Fruit fly (Drosophila melanogaster) whole organism, prepupa: ENCODE data around the gene CG7029.

Experiments
- CG11762 ChIP-seq: fragments of 200-800 bp; sonication (Bioruptor generic); optimal IDR thresholded peaks from 3 replicates; lab custom pipeline; 2016; ENCODE audit warnings: missing biosample characterization, missing genetic modification characterization; ENCODE audit not compliant: insufficient read depth
- CG3032 ChIP-seq: fragments of 200-800 bp; optimal IDR thresholded peaks from 2 replicates; lab custom pipeline; 2019; ENCODE audit warnings: missing biosample characterization, mild to moderate bottlenecking, missing genetic modification characterization, moderate library complexity
- CG31627 ChIP-seq: fragments of 200-800 bp; sonication (Bioruptor generic); optimal IDR thresholded peaks from 3 replicates; lab custom pipeline; 2016; ENCODE audit warnings: missing biosample characterization, missing genetic modification characterization
- CG32006 ChIP-seq: fragments of 200-800 bp; sonication (Bioruptor generic); optimal IDR thresholded peaks from 3 replicates; lab custom pipeline; 2017; ENCODE audit warnings: missing biosample characterization, mild to moderate bottlenecking, missing genetic modification characterization
- CG3919 ChIP-seq: fragments of 200-800 bp; sonication (Bioruptor generic); optimal IDR thresholded peaks from 3 replicates; lab custom pipeline; 2016; ENCODE audit warnings: missing biosample characterization, missing genetic modification characterization
- CG4318 ChIP-seq: fragments of 200-800 bp; sonication (Bioruptor generic); optimal IDR thresholded peaks from 3 replicates; lab custom pipeline; 2017; ENCODE audit warnings: missing biosample characterization, mild to moderate bottlenecking, missing genetic modification characterization
- CG6163 ChIP-seq: fragments of 200-800 bp; sonication (Bioruptor generic); IDR thresholded peaks from 3 replicates; pipeline ENCODE4 v1.3.6; 2022; ENCODE audit warnings: missing biosample characterization, missing genetic modification characterization
- CG6792 ChIP-seq: fragments of 200-800 bp; sonication (Bioruptor generic); optimal IDR thresholded peaks from 3 replicates; lab custom pipeline; 2016; ENCODE audit warnings: missing biosample characterization, missing genetic modification characterization
- CG6808 ChIP-seq: fragments of 200-800 bp; sonication (Bioruptor generic); optimal IDR thresholded peaks from 3 replicates; lab custom pipeline; 2017; ENCODE audit warnings: missing biosample characterization, missing genetic modification characterization, mild to moderate bottlenecking, moderate library complexity, missing genetic modification reagents
- CG6854 ChIP-seq: fragments of 200-800 bp; sonication (Bioruptor generic); optimal IDR thresholded peaks from 2 replicates; lab custom pipeline; 2017; ENCODE audit warnings: missing biosample characterization, mild to moderate bottlenecking, missing genetic modification characterization
- CG7368 ChIP-seq: fragments of 200-800 bp; sonication (Bioruptor generic); optimal IDR thresholded peaks from 3 replicates; lab custom pipeline; 2016; ENCODE audit warnings: missing biosample characterization, missing genetic modification characterization
- CG8319 ChIP-seq: fragments of 200-800 bp; sonication (Bioruptor generic); optimal IDR thresholded peaks from 3 replicates; lab custom pipeline; 2016; ENCODE audit warnings: missing biosample characterization, missing genetic modification characterization
- Eip75B ChIP-seq: fragments of 200-800 bp; sonication (Bioruptor generic); optimal IDR thresholded peaks from 3 replicates; lab custom pipeline; 2016; ENCODE audit warnings: missing biosample characterization, missing genetic modification characterization
- Eip78C ChIP-seq: fragments of 200-800 bp; sonication (Bioruptor generic); peaks from one replicate; lab custom pipeline; 2016; ENCODE audit warnings: missing biosample characterization, missing genetic modification characterization
- Ets21C ChIP-seq: fragments of 200-800 bp; sonication (Bioruptor generic); optimal IDR thresholded peaks from 3 replicates; lab custom pipeline; 2016; ENCODE audit warnings: missing biosample characterization, missing genetic modification characterization
- Hr4 ChIP-seq: fragments of 200-800 bp; sonication (Bioruptor generic); optimal IDR thresholded peaks from 3 replicates; lab custom pipeline; 2016; ENCODE audit warnings: missing biosample characterization, missing genetic modification characterization
- Lpt ChIP-seq: fragments of 200-800 bp; sonication (Bioruptor generic); optimal IDR thresholded peaks from 3 replicates; lab custom pipeline; 2016; ENCODE audit warnings: missing biosample characterization, missing genetic modification characterization
- Met ChIP-seq: fragments of 200-800 bp; sonication (Bioruptor generic); optimal IDR thresholded peaks from 3 replicates; lab custom pipeline; 2016; ENCODE audit warnings: missing biosample characterization, missing genetic modification characterization
- Smox ChIP-seq: fragments of 200-800 bp; sonication (Bioruptor generic); optimal IDR thresholded peaks from 3 replicates; lab custom pipeline; 2016; ENCODE audit warnings: missing biosample characterization, missing genetic modification characterization
- Sox102F ChIP-seq: fragments of 200-800 bp; sonication (Bioruptor generic); optimal IDR thresholded peaks from 2 replicates; lab custom pipeline; 2016; ENCODE audit warnings: missing biosample characterization, mild to moderate bottlenecking, missing genetic modification characterization
- Sox14 ChIP-seq: fragments of 200-800 bp; sonication (Bioruptor generic); optimal IDR thresholded peaks from 3 replicates; lab custom pipeline; 2016; ENCODE audit warnings: missing biosample characterization, missing genetic modification characterization
- achi ChIP-seq: fragments of 200-800 bp; sonication (Bioruptor generic); optimal IDR thresholded peaks from 3 replicates; lab custom pipeline; 2016; ENCODE audit warnings: missing biosample characterization, missing genetic modification characterization
- acj6 ChIP-seq: fragments of 200-800 bp; sonication (Bioruptor generic); optimal IDR thresholded peaks from 3 replicates; lab custom pipeline; 2016; ENCODE audit warnings: missing biosample characterization, missing genetic modification characterization
- cyc ChIP-seq: fragments of 200-800 bp; sonication (Bioruptor generic); optimal IDR thresholded peaks from 3 replicates; lab custom pipeline; 2016; ENCODE audit warnings: missing biosample characterization, missing genetic modification characterization
- dac ChIP-seq: fragments of 200-800 bp; sonication (Bioruptor generic); optimal IDR thresholded peaks from 2 replicates; lab custom pipeline; 2017; ENCODE audit warnings: missing biosample characterization, mild to moderate bottlenecking, missing genetic modification characterization
- dsx ChIP-seq: fragments of 200-800 bp; optimal IDR thresholded peaks from 3 replicates; lab custom pipeline; 2019; ENCODE audit warnings: missing biosample characterization, mild to moderate bottlenecking, missing genetic modification characterization, moderate library complexity; ENCODE audit not compliant: poor library complexity, severe bottlenecking
- eg ChIP-seq: fragments of 200-800 bp; sonication (Bioruptor generic); IDR thresholded peaks from 3 replicates; pipeline ENCODE4 v1.3.6; 2022; ENCODE audit warnings: missing biosample characterization, missing genetic modification characterization
- net ChIP-seq: fragments of 200-800 bp; sonication (Bioruptor generic); optimal IDR thresholded peaks from 3 replicates; lab custom pipeline; 2016; ENCODE audit warnings: missing biosample characterization, missing genetic modification characterization
- salr ChIP-seq, 2 experiments: fragments of 200-800 bp; sonication (Bioruptor generic); optimal IDR thresholded peaks; 3 replicates each; lab custom pipeline; 2016 to 2018; ENCODE audit warnings: missing biosample characterization in 2 of 2, missing genetic modification characterization in 2 of 2, mild to moderate bottlenecking in 1 of 2
- svp ChIP-seq: fragments of 200-800 bp; sonication (Bioruptor generic); peaks from one replicate; lab custom pipeline; 2016; ENCODE audit warnings: missing biosample characterization, missing genetic modification characterization
- topi ChIP-seq: fragments of 200-800 bp; sonication (Bioruptor generic); optimal IDR thresholded peaks from 3 replicates; lab custom pipeline; 2016; ENCODE audit warnings: missing biosample characterization, missing genetic modification characterization
- vri ChIP-seq: fragments of 200-800 bp; sonication (Bioruptor generic); optimal IDR thresholded peaks from 3 replicates; lab custom pipeline; 2016; ENCODE audit warnings: missing biosample characterization, mild to moderate bottlenecking, missing genetic modification characterization

The CG7029 gene

dm6 chr3R:22781412-22781811 lies 30.7 kb downstream of the CG7029 start (continued):
- TF ChIP-seq dsx (peak; percentile 71), CG6808 (GFP tag; lab: Kevin White, UChicago) (no peak), CG6163 (GFP tag; lab: Robert Waterston, UW) (peak; percentile 86), CG8319 (GFP tag; lab: Kevin White, UChicago) (no peak), CG11762 (GFP tag; lab: Kevin White, UChicago) (no peak), cyc (GFP tag; lab: Kevin White, UChicago) (no peak), Sox14 (GFP tag; lab: Kevin White, UChicago) (peak; percentile 35), CG32006 (GFP tag; lab: Kevin White, UChicago) (peak; percentile 7), CG4318 (no peak), dac (GFP tag; lab: Kevin White, UChicago) (no peak), svp (GFP tag; lab: Kevin White, UChicago) (peak; percentile 87)

- TF ChIP-seq CG3919 (GFP tag; lab: Kevin White, UChicago) (peak; percentile 79), cyc (GFP tag; lab: Kevin White, UChicago) (no peak)
Observed at dm6 chr3R:22784674-22785316, 34.1 kb downstream of the CG7029 start.

dm6 chr3R:22789106-22789505 lies 38.4 kb downstream of the CG7029 start:
- no peak for TF ChIP-seq CG3032
- TF ChIP-seq Smox, result no peak
- no peak for TF ChIP-seq CG7368 (GFP tag; lab: Kevin White, UChicago)
- TF ChIP-seq topi (GFP tag; lab: Kevin White, UChicago), result no peak
- no peak for TF ChIP-seq Sox102F (GFP tag; lab: Kevin White, UChicago)
- no peak for TF ChIP-seq svp (GFP tag; lab: Kevin White, UChicago)
- TF ChIP-seq CG6854, result no peak
- TF ChIP-seq CG8319 (GFP tag; lab: Kevin White, UChicago), result no peak
- no peak for TF ChIP-seq cyc (GFP tag; lab: Kevin White, UChicago)
- TF ChIP-seq Met, result no peak
- no peak for TF ChIP-seq Eip75B (GFP tag; lab: Kevin White, UChicago)
- no peak for TF ChIP-seq Ets21C
- no peak for TF ChIP-seq salr (GFP tag; optimal IDR thresholded peaks at IDR 0.05; lab: Kevin White, UChicago)
- no peak for TF ChIP-seq CG3919 (GFP tag; lab: Kevin White, UChicago)
- TF ChIP-seq CG6792, result no peak
- TF ChIP-seq CG11762 (GFP tag; lab: Kevin White, UChicago), result no peak
- no peak for TF ChIP-seq achi
- TF ChIP-seq net (GFP tag; lab: Kevin White, UChicago), result no peak
- TF ChIP-seq acj6 (GFP tag; lab: Kevin White, UChicago), result no peak

DNA sequence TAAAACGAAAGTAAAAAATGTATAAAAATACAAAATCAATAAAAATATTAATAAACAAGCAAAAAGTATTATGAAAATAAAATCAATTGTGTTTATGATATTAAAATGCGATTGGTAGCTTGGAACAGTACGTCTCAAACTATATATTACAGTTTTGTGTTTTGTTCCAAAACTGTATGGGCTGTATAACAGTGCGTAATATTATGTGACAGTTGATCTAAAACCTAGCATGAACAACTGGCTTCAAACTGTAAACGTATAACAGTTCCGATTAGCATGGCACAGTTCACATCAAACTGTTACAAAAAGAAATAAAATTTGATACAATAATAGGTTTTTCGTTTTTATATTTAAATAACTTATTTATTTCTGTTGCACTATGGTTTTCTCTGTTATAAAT lies 43.3 kb downstream of the CG7029 start:
- TF ChIP-seq Lpt (GFP tag; lab: Kevin White, UChicago), result no peak
- TF ChIP-seq CG31627 (GFP tag; lab: Kevin White, UChicago), result no peak
- TF ChIP-seq svp (GFP tag; lab: Kevin White, UChicago), result peak; percentile 27

DNA sequence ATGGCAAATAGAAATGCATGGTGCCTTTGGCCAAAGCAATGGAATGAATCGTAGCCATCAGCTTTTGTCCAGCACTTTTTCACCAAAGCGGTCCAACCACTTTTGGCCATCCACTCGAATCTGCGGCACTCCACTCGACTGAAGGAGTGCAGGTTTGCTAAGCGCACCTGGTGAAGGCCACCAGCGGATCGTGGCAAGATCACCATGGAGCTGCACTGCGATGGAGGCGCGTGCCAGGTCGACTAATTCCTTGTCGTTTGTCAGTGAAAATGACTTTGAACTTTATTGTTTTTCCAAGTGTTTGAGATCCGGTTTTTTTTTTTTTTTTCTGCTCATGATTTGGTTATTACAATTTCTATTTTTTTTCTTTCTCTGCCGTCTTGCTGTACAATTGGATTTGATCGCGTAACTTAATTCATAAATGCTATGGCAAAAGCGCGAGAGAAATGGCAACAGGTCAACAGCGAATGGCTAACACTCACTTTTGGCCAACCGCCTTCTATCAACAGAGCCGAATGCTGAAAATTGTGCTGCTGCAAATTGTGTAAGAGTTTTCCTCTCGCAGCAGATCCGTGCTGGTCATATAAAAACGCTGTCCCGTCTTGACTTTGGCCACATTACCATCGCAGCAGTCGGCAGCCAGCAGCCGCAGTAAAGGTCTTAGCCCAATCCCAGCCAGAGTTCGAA lies 53.1 kb downstream of the CG7029 start, which contains the start of gene CG7031:
Gene CG7031, plus strand, starts transcription at position 637 of the 687 bp plus-strand sequence.
- TF ChIP-seq CG4318 (no peak), CG6854 (no peak), eg (GFP tag; lab: Robert Waterston, UW) (peak; percentile 39; the same call in 1 of the 3 replicates), Lpt (GFP tag; lab: Kevin White, UChicago) (peak; percentile 7), CG6163 (GFP tag; lab: Robert Waterston, UW) (0 out of 3 replicates have a peak, but pooled peaks have one; percentile 30), Eip78C (GFP tag; lab: Kevin White, UChicago) (peak; percentile 58), CG32006 (GFP tag; lab: Kevin White, UChicago) (peak; percentile 15), vri (GFP tag; lab: Kevin White, UChicago) (no peak), dac (GFP tag; lab: Kevin White, UChicago) (no peak), Hr4 (GFP tag; lab: Kevin White, UChicago) (peak; percentile 51)
